Worm (Caenorhabditis elegans) whole organism, L4/young adult: ENCODE data around the gene F18G5.1.

Source experiments
- W03F9.2 ChIP-seq: fragments of 150-350 bp; optimal IDR thresholded peaks from 2 replicates; lab custom pipeline; 2014; ENCODE audit warnings: missing biosample characterization, missing genetic modification characterization
- him-1 ChIP-seq: sonication (generic microtip); optimal IDR thresholded peaks from 2 replicates; lab custom pipeline; 2016; ENCODE audit warnings: missing genotype, missing genetic modification reagents, missing genetic modification characterization, missing compliant biosample characterization

DNA sequence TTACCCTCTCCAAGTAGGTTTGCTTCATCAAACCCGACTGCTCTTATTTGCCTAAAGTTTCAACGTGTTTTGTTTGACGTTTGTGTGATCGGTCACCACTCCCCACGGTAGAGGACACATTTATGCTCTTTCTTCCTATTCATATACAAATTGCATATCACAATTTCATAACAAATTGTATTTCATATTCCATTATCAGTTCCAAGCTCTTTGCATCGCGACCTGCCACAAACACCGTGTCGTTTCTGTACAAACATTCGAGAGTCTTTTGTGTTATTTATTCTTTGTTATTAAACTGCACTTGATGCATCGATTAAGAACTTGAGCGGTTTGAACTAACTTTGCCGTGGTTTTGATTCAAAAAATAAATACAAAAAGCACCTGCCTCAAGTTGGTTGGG is 49.6 kb upstream of the F18G5.1 start:
- TF ChIP-seq him-1 (tag; lab: Kevin White, UChicago) (no peak), W03F9.2 (tag; lab: Kevin White, UChicago) (no peak)
